Worm (Caenorhabditis elegans) whole organism, early embryonic: ENCODE results near the gene ZK177.1.

Experiments used
- F13C5.2 ChIP-seq: sonication (generic microtip); optimal IDR thresholded peaks from 2 replicates; lab custom pipeline; 2017; ENCODE audit warnings: mild to moderate bottlenecking, missing genetic modification characterization, inconsistent platforms, missing compliant biosample characterization
- aly-1 ChIP-seq: sonication (generic microtip); optimal IDR thresholded peaks from 2 replicates; lab custom pipeline; 2016; ENCODE audit warnings: missing genetic modification characterization, missing compliant biosample characterization
- ama-1 ChIP-seq: fragments of 150-350 bp; optimal IDR thresholded peaks from 2 replicates; lab custom pipeline; 2014
- ceh-36 ChIP-seq: sonication (generic microtip); optimal IDR thresholded peaks from 2 replicates; lab custom pipeline; 2016; ENCODE audit warnings: missing genetic modification characterization, inconsistent platforms, missing compliant biosample characterization
- ets-7 ChIP-seq: sonication (generic microtip); optimal IDR thresholded peaks from 2 replicates; lab custom pipeline; 2016; ENCODE audit warnings: missing genotype, missing genetic modification characterization, missing compliant biosample characterization
- flt-1 ChIP-seq: fragments of 200-800 bp; sonication (Bioruptor generic); IDR thresholded peaks from 2 replicates; pipeline ENCODE4 v1.3.6; 2022; ENCODE audit warnings: missing genetic modification characterization, missing compliant biosample characterization
- hmg-4 ChIP-seq: fragments of 200-800 bp; sonication (Bioruptor generic); optimal IDR thresholded peaks from 2 replicates; lab custom pipeline; 2018; ENCODE audit warnings: mild to moderate bottlenecking, missing genetic modification characterization, missing compliant biosample characterization
- pes-1 ChIP-seq: fragments of 200-800 bp; sonication (Bioruptor generic); IDR thresholded peaks from 2 replicates; pipeline ENCODE4 v1.3.6; 2022; ENCODE audit warnings: missing genetic modification reagents, missing genetic modification characterization, missing compliant biosample characterization
- scrt-1 ChIP-seq: fragments of 200-800 bp; sonication (Bioruptor generic); IDR thresholded peaks from 2 replicates; pipeline ENCODE4 v1.3.6; 2022; ENCODE audit warnings: missing genetic modification characterization, missing compliant biosample characterization
- sea-1 ChIP-seq: fragments of 200-800 bp; sonication (Bioruptor generic); conservative IDR thresholded peaks from 2 replicates; pipeline ENCODE4 v1.3.6; 2022; ENCODE audit warnings: missing genetic modification characterization, missing compliant biosample characterization
- tbx-11 ChIP-seq: fragments of 200-800 bp; sonication (Bioruptor generic); IDR thresholded peaks from 2 replicates; pipeline ENCODE4 v1.3.6; 2022; ENCODE audit warnings: missing genetic modification characterization, missing compliant biosample characterization
- tbx-37 ChIP-seq: fragments of 200-800 bp; sonication (Bioruptor generic); conservative IDR thresholded peaks from 2 replicates; pipeline ENCODE4 v1.3.6; 2022; ENCODE audit warnings: missing genetic modification reagents, missing genetic modification characterization, missing compliant biosample characterization

- TF ChIP-seq flt-1 (GFP tag; lab: Robert Waterston, UW) = no peak
- no peak for TF ChIP-seq ama-1 (lab: Kevin White, UChicago)
- no peak for TF ChIP-seq sea-1 (GFP tag; lab: Robert Waterston, UW)
- no peak for TF ChIP-seq aly-1
- no peak for TF ChIP-seq pes-1
- no peak for TF ChIP-seq tbx-11
- TF ChIP-seq scrt-1 = no peak
- TF ChIP-seq hmg-4 (GFP tag; lab: Kevin White, UChicago) = no peak
- no peak for TF ChIP-seq ceh-36
- no peak for TF ChIP-seq tbx-37 (GFP tag; lab: Robert Waterston, UW)
- no peak for TF ChIP-seq F13C5.2
- no peak for TF ChIP-seq ets-7 (tag; lab: Kevin White, UChicago)
Measured at ce11 chrII:5555522-5555921, 27.6 kb downstream of the ZK177.1 start.
